Worm (Caenorhabditis elegans): ENCODE data around the gene fut-2.

The fut-2 gene

ce11 chrV:6611058-6611457, 35.4 kb upstream of the fut-2 start, which contains the start of gene gon-14:
gon-14 (minus strand) TSS chrV:6611158.
- no peak for TF ChIP-seq fos-1 (tag; optimal IDR thresholded peaks at IDR 0.05)
- no peak for TF ChIP-seq mab-5 (tag; optimal IDR thresholded peaks at IDR 0.05)
- TF ChIP-seq lin-39 (tag; optimal IDR thresholded peaks at IDR 0.05), result no peak
- TF ChIP-seq skn-1 (tag; optimal IDR thresholded peaks at IDR 0.05), result no peak
- no peak for TF ChIP-seq F13H6.1 (tag; optimal IDR thresholded peaks at IDR 0.05)
- no peak for TF ChIP-seq sma-3 (GFP tag; optimal IDR thresholded peaks at IDR 0.05)
- TF ChIP-seq alr-1 (tag; optimal IDR thresholded peaks at IDR 0.05), result no peak
- TF ChIP-seq gmeb-1 (tag; optimal IDR thresholded peaks at IDR 0.05), result no peak
- no peak for TF ChIP-seq nhr-77 (tag; optimal IDR thresholded peaks at IDR 0.05)
- TF ChIP-seq nhr-11 (tag; optimal IDR thresholded peaks at IDR 0.05), result no peak
- no peak for TF ChIP-seq elt-3 (tag; optimal IDR thresholded peaks at IDR 0.05)
- no peak for TF ChIP-seq crh-2 (tag; optimal IDR thresholded peaks at IDR 0.05)
- TF ChIP-seq Y55F3AM.14 (GFP tag; optimal IDR thresholded peaks at IDR 0.05), result no peak
- no peak for TF ChIP-seq sma-9 (GFP tag; optimal IDR thresholded peaks at IDR 0.05)
- no peak for TF ChIP-seq sma-9 (tag; optimal IDR thresholded peaks at IDR 0.05)
- no peak for TF ChIP-seq lsy-2 (tag; optimal IDR thresholded peaks at IDR 0.05)
- no peak for TF ChIP-seq lin-13 (GFP tag; optimal IDR thresholded peaks at IDR 0.05)
- TF ChIP-seq nhr-10 (tag; optimal IDR thresholded peaks at IDR 0.05), result no peak
- TF ChIP-seq blmp-1 (tag; optimal IDR thresholded peaks at IDR 0.05; ENCODE audit: insufficient read depth), result no peak

- TF ChIP-seq skn-1 (tag; optimal IDR thresholded peaks at IDR 0.05), result peak; percentile 48
- TF ChIP-seq lin-11 (tag; optimal IDR thresholded peaks at IDR 0.05), result no peak
- no peak for TF ChIP-seq mbf-1 (tag; optimal IDR thresholded peaks at IDR 0.05)
- peak; percentile 88 for TF ChIP-seq fos-1 (tag; optimal IDR thresholded peaks at IDR 0.05)
- TF ChIP-seq gmeb-1 (tag; optimal IDR thresholded peaks at IDR 0.05), result peak; percentile 47
- TF ChIP-seq dmd-4 (tag; optimal IDR thresholded peaks at IDR 0.05), result no peak
- no peak for TF ChIP-seq nhr-23 (tag; optimal IDR thresholded peaks at IDR 0.05)
- peak; percentile 76 for TF ChIP-seq unc-55 (GFP tag; optimal IDR thresholded peaks at IDR 0.05)
- TF ChIP-seq unc-39 (tag; optimal IDR thresholded peaks at IDR 0.05), result no peak
These were observed 30.5 kb upstream of the fut-2 start for ce11 chrV:6606197-6606596.

- no peak for TF ChIP-seq mab-5 (tag; optimal IDR thresholded peaks at IDR 0.05)
- no peak for TF ChIP-seq peb-1 (tag; optimal IDR thresholded peaks at IDR 0.05)
- no peak for TF ChIP-seq lsy-2 (tag; optimal IDR thresholded peaks at IDR 0.05)
- TF ChIP-seq mbf-1 (tag; optimal IDR thresholded peaks at IDR 0.05), result no peak
These were observed 29.6 kb upstream of the fut-2 start, which contains the start of gene ZK1055.7 for ce11 chrV:6605275-6605674. ZK1055.7 (minus strand) TSS chrV:6605375.

DNA sequence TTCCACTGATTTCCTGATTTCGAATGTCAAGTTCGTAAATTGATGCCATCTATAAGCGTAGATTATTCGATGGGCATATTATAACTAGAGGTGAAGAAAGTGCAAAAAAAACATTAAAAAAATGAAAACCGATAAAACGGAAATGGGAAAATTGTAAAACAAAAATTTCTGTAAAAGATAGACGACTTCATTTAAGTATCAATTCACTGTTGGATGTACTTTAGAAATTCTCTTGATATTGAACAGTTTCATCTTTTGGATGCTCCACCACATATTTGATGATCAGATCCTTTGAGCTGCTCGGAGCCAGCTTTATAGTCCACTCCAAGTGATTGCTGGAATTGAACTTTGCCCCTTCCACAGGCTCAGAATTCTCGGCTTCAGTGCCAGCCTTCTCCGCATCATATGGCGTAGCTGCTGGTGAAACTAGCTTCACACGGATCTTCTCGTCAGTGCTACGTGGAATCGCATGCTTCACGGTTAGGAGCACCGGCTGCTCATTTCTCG, 26.9 kb upstream of the fut-2 start, which contains the start of gene ZK1055.6:
ZK1055.6 (minus strand) TSS at position 51 of the 507 bp plus-strand sequence.
- no peak for TF ChIP-seq zag-1 (tag; optimal IDR thresholded peaks at IDR 0.05)

DNA sequence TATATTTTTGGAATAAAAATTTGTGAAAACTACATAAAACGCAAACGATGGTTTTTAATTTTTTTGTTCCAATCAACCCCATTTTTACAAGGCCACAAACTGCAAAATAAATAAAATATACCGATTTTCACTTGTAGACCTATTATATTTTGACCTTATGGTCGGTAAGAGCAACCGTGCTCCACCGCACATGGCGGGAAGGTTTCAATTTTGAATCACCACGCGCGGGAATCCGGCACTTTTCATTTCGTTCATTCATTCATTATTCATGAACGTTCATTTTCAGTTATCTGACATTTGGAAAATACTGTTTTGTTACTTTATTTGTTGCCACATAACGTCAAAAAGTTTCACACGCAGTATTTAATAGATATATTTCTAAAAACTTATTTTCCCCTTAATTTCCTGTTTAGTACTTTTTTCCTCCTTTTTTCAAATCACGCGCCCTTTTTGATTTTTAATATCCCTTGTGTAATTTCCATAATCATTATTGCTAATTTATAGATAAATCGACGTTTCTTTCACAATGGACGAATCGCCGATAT, 18.1 kb upstream of the fut-2 start, which contains the start of gene hcp-1:
hcp-1 (plus strand) TSS at position 495 of the 545 bp plus-strand sequence.
- TF ChIP-seq fos-1 (tag; optimal IDR thresholded peaks at IDR 0.05) (peak; percentile 10), Y55F3AM.14 (GFP tag; optimal IDR thresholded peaks at IDR 0.05) (no peak), lsy-2 (tag; optimal IDR thresholded peaks at IDR 0.05) (no peak), nhr-23 (tag; optimal IDR thresholded peaks at IDR 0.05) (no peak), unc-55 (GFP tag; optimal IDR thresholded peaks at IDR 0.05) (peak; percentile 46), peb-1 (tag; optimal IDR thresholded peaks at IDR 0.05) (no peak), gmeb-1 (tag; optimal IDR thresholded peaks at IDR 0.05) (peak; percentile 84)

DNA sequence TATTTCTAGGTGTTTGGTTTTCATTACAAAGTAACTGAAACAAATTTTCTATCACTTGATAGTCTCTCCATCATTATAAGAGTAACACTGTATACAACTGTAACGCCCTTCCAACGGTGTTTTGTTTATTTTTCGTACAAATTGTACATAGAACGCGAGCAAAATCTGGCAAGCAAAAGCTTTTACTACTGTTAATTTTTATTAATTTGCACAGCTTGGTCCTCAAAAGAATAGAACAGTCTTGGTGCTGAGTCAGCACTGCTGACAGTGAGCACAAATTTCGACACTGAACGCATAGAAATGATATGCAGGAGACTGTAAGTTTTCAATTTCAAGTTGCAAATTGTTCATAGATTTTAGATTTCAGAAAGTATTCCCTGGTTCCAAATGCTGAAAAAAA, 14.6 kb upstream of the fut-2 start, which contains the start of gene ZK1055.2:
ZK1055.2 (plus strand) TSS at position 301 of the 400 bp plus-strand sequence.
- no peak for TF ChIP-seq nhr-6 (tag; optimal IDR thresholded peaks at IDR 0.05)
- no peak for TF ChIP-seq mdl-1 (tag; optimal IDR thresholded peaks at IDR 0.05)
- TF ChIP-seq Y55F3AM.14 (GFP tag; optimal IDR thresholded peaks at IDR 0.05), result no peak
- TF ChIP-seq nhr-237 (tag; optimal IDR thresholded peaks at IDR 0.05), result no peak
- no peak for TF ChIP-seq ceh-16 (tag; optimal IDR thresholded peaks at IDR 0.05)
- no peak for TF ChIP-seq ztf-1 (GFP tag; conservative IDR thresholded peaks at IDR 0.05)
- TF ChIP-seq sma-3 (GFP tag; optimal IDR thresholded peaks at IDR 0.05), result no peak
- TF ChIP-seq F13H6.1 (tag; optimal IDR thresholded peaks at IDR 0.05), result no peak
- no peak for TF ChIP-seq nhr-23 (tag; optimal IDR thresholded peaks at IDR 0.05)
- TF ChIP-seq elt-3 (tag; optimal IDR thresholded peaks at IDR 0.05), result no peak
- no peak for TF ChIP-seq crh-2 (tag; optimal IDR thresholded peaks at IDR 0.05)
- TF ChIP-seq skn-1 (tag; optimal IDR thresholded peaks at IDR 0.05), result no peak
- no peak for TF ChIP-seq nhr-77 (tag; optimal IDR thresholded peaks at IDR 0.05)
- TF ChIP-seq egl-27 (tag; optimal IDR thresholded peaks at IDR 0.05), result no peak
- TF ChIP-seq elt-1 (tag; optimal IDR thresholded peaks at IDR 0.05), result no peak
- TF ChIP-seq snpc-4 (tag; optimal IDR thresholded peaks at IDR 0.05), result no peak

Data from whole organism, L2 larva.